Fruit fly (Drosophila melanogaster): Measurements from ENCODE around the gene Pi3K92E.

The Pi3K92E gene

dm6 chr3R:20594194-20595144 is 40.1 kb downstream of the Pi3K92E start (continued):
- TF ChIP-seq Eip74EF (GFP tag; optimal IDR thresholded peaks at IDR 0.05) (peak in 1 of 2 experiments; percentile 94), CG42726 (GFP tag; IDR thresholded peaks at IDR 0.05; ENCODE audit: partially characterized antibody) (no peak), en (GFP tag; optimal IDR thresholded peaks at IDR 0.05) (no peak), Rx (GFP tag; IDR thresholded peaks at IDR 0.05) (0 out of 2 replicates have a peak, but pooled peaks have one; percentile 32), Deaf1 (tag; optimal IDR thresholded peaks at IDR 0.05) (peak; percentile 75), inv (GFP tag; IDR thresholded peaks at IDR 0.05; ENCODE audit: partially characterized antibody) (no peak), Dref (GFP tag; IDR thresholded peaks at IDR 0.05) (no peak), trem (tag; optimal IDR thresholded peaks at IDR 0.05) (peak; percentile 90), HHEX (GFP tag; optimal IDR thresholded peaks at IDR 0.05) (peak; percentile 80), sens-2 (GFP tag; IDR thresholded peaks at IDR 0.05) (0 out of 2 replicates have a peak, but pooled peaks have one; percentile 5), exex (tag; optimal IDR thresholded peaks at IDR 0.05) (peak; percentile 17), insv (GFP tag; optimal IDR thresholded peaks at IDR 0.05) (peak in 1 of 2 experiments; percentile 24), CG12391 (tag; optimal IDR thresholded peaks at IDR 0.05) (peak; percentile 96), CG12769 (tag; optimal IDR thresholded peaks at IDR 0.05) (peak; percentile 9), Hsf (GFP tag; optimal IDR thresholded peaks at IDR 0.05) (peak; percentile 25), CG13296 (GFP tag; optimal IDR thresholded peaks at IDR 0.05) (peak; percentile 83), CG10321 (GFP tag; IDR thresholded peaks at IDR 0.05) (no peak), PHDP (tag; optimal IDR thresholded peaks at IDR 0.05) (peak; percentile 93), h (optimal IDR thresholded peaks at IDR 0.05) (no peak), NC2β (GFP tag; optimal IDR thresholded peaks at IDR 0.05) (no peak), CG5180 (GFP tag; optimal IDR thresholded peaks at IDR 0.05) (peak; percentile 77), ssp (GFP tag; IDR thresholded peaks at IDR 0.05) (peak; percentile 81), dmrt99B (tag; optimal IDR thresholded peaks at IDR 0.05) (peak; percentile 97), lmd (GFP tag; IDR thresholded peaks at IDR 0.05) (peak; percentile 89), tll (GFP tag; optimal IDR thresholded peaks at IDR 0.05) (peak in 1 of 2 experiments; percentile 81), CG17912 (GFP tag; optimal IDR thresholded peaks at IDR 0.05) (no peak), Max (GFP tag; optimal IDR thresholded peaks at IDR 0.05) (peak; percentile 79), Dll (GFP tag; IDR thresholded peaks at IDR 0.05; ENCODE audit: partially characterized antibody) (no peak), CG12299 (tag; optimal IDR thresholded peaks at IDR 0.05) (peak; percentile 92), gce (GFP tag; IDR thresholded peaks at IDR 0.05) (peak; percentile 74), bcd (GFP tag; optimal IDR thresholded peaks at IDR 0.05) (peak; percentile 88), CG15269 (tag; optimal IDR thresholded peaks at IDR 0.05) (peak; percentile 89), CG32532 (GFP tag; IDR thresholded peaks at IDR 0.05) (peak; percentile 77), CG8765 (GFP tag; IDR thresholded peaks at IDR 0.05) (no peak; the same call in 1 of the 2 replicates), fd96Cb (tag; optimal IDR thresholded peaks at IDR 0.05) (peak; percentile 96), Kr (GFP tag; optimal IDR thresholded peaks at IDR 0.05) (peak; percentile 93), Gsc (GFP tag; IDR thresholded peaks at IDR 0.05) (no peak; the same call in 1 of the 2 replicates), CG15073 (GFP tag; optimal IDR thresholded peaks at IDR 0.05) (no peak), CG8478 (optimal IDR thresholded peaks at IDR 0.05) (no peak), fu2 (GFP tag; optimal IDR thresholded peaks at IDR 0.05) (no peak), danr (GFP tag; IDR thresholded peaks at IDR 0.05) (peak; percentile 68), repo (GFP tag; optimal IDR thresholded peaks at IDR 0.05) (no peak), Dip3 (GFP tag; optimal IDR thresholded peaks at IDR 0.05) (no peak), CG16779 (GFP tag; IDR thresholded peaks at IDR 0.05) (no peak), lilli (GFP tag; optimal IDR thresholded peaks at IDR 0.05) (peak; percentile 40), ftz-f1 (GFP tag; optimal IDR thresholded peaks at IDR 0.05) (no peak), scrt (GFP tag; optimal IDR thresholded peaks at IDR 0.05) (peak; percentile 75), CG17802 (tag; optimal IDR thresholded peaks at IDR 0.05) (peak; percentile 47)

Data from whole organism, embryonic.